Worm (Caenorhabditis elegans) whole organism, L4 larva: ENCODE data around the gene T24G10.2.

Experiments used
- aly-2 ChIP-seq: sonication (generic microtip); optimal IDR thresholded peaks from 2 replicates; lab custom pipeline; 2018; ENCODE audit warnings: missing biosample characterization, missing genetic modification characterization
- ama-1 ChIP-seq: fragments of 150-350 bp; optimal IDR thresholded peaks from 2 replicates; lab custom pipeline; 2014; ENCODE audit warnings: inconsistent platforms, mixed read lengths
- ceh-82 ChIP-seq: sonication (generic microtip); optimal IDR thresholded peaks from 2 replicates; lab custom pipeline; 2017; ENCODE audit warnings: missing biosample characterization, missing genetic modification characterization
- hlh-11 ChIP-seq: fragments of 200-800 bp; sonication (Bioruptor generic); optimal IDR thresholded peaks from 2 replicates; lab custom pipeline; 2018; ENCODE audit warnings: mild to moderate bottlenecking, missing genetic modification characterization, missing compliant biosample characterization
- lim-7 ChIP-seq: fragments of 200-800 bp; sonication (Bioruptor generic); IDR thresholded peaks from 2 replicates; pipeline ENCODE4 v1.3.6; 2022; ENCODE audit warnings: missing genetic modification characterization, missing compliant biosample characterization
- lin-15B ChIP-seq: fragments of 150-350 bp; sonication (generic microtip); optimal IDR thresholded peaks from 3 replicates; lab custom pipeline; 2014; ENCODE audit warnings: missing biosample characterization, missing genetic modification characterization
- lsy-2 ChIP-seq, 2 experiments: fragments of 150-350 bp in 1 of 2; sonication (generic microtip) in 1 of 2; optimal IDR thresholded peaks; 2 replicates each; lab custom pipeline; 2014 to 2017; ENCODE audit warnings: missing biosample characterization in 2 of 2, missing genetic modification characterization in 2 of 2
- mep-1 ChIP-seq: fragments of 150-350 bp; sonication (generic microtip); optimal IDR thresholded peaks from 3 replicates; lab custom pipeline; 2014; ENCODE audit warnings: missing biosample characterization, missing genetic modification characterization
- saeg-2 ChIP-seq: fragments of 200-800 bp; sonication (Bioruptor generic); IDR thresholded peaks from 2 replicates; pipeline ENCODE4 v1.3.6; 2022; ENCODE audit warnings: missing genetic modification reagents, missing genetic modification characterization, missing compliant biosample characterization

ce11 chrIII:5406314-5406713, 36.2 kb downstream of the T24G10.2 start:
- no peak for TF ChIP-seq lim-7 (GFP tag; lab: Robert Waterston, UW)
- TF ChIP-seq lin-15B (tag; lab: Kevin White, UChicago): no peak
- no peak for TF ChIP-seq mep-1 (tag; lab: Kevin White, UChicago)
- TF ChIP-seq ceh-82: no peak
- TF ChIP-seq hlh-11 (tag; lab: Kevin White, UChicago): no peak
- no peak for TF ChIP-seq lsy-2 (tag; optimal IDR thresholded peaks at IDR 0.05; lab: Kevin White, UChicago)
- TF ChIP-seq saeg-2 (GFP tag; lab: Robert Waterston, UW): no peak
- no peak for TF ChIP-seq ama-1 (lab: Kevin White, UChicago)
- TF ChIP-seq aly-2 (tag; lab: Kevin White, UChicago): no peak
